Worm (Caenorhabditis elegans) whole organism, L1 larva: ENCODE measurements around the gene T10D4.19.
"Not testable (repeated sequence)": the region's sequence is repeated elsewhere in the genome, so short reads cannot be mapped to it uniquely, and the experiment has no call there.

Experiments
- aly-2 ChIP-seq: fragments of 150-350 bp; optimal IDR thresholded peaks from 2 replicates; lab custom pipeline; 2014; ENCODE audit warnings: missing biosample characterization, missing genetic modification characterization
- ama-1 ChIP-seq: fragments of 150-350 bp; optimal IDR thresholded peaks from 2 replicates; lab custom pipeline; 2014
- elt-3 ChIP-seq, 6 experiments: fragments of 150-350 bp in 1 of 6; sonication (generic microtip); optimal IDR thresholded peaks; 2 replicates each; lab custom pipeline; 2017 to 2018; ENCODE audit warnings: missing biosample characterization in 6 of 6, missing genetic modification characterization in 6 of 6, inconsistent platforms in 1 of 6
- jun-1 ChIP-seq: fragments of 150-350 bp; optimal IDR thresholded peaks from 2 replicates; lab custom pipeline; 2014; ENCODE audit warnings: missing biosample characterization, missing genetic modification reagents, missing genetic modification characterization
- ztf-11 ChIP-seq, 2 experiments: sonication (generic microtip); optimal IDR thresholded peaks; 2 replicates each; lab custom pipeline; 2016 to 2017; ENCODE audit warnings: missing genetic modification characterization in 2 of 2, missing biosample characterization in 1 of 2, missing compliant biosample characterization in 1 of 2

DNA sequence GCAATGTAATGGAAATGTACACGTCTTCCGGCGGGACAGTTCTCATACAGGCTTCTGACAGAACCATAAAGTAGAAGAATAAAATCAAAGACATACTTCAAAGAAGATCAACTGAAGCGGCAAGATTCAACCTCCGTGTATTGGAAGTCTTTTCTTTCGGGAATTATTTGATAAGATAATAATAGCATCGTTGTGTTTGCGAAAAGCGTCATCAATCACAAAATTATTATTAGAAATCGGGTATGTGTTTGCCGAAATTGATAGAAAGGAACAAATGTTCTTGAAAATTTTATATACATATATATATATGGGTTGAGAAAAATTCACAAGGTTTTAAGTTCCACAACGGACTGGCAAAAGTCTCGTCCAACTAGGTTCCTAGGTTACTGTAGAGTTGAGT lies 39.8 kb downstream of the T10D4.19 start, which contains the start of gene Y27F2A.9:
- not testable (repeated sequence) for TF ChIP-seq ztf-11 (tag; optimal IDR thresholded peaks at IDR 0.05; lab: Kevin White, UChicago); ama-1; elt-3 (tag; optimal IDR thresholded peaks at IDR 0.05; lab: Kevin White, UChicago); jun-1 (tag; lab: Kevin White, UChicago); aly-2 (tag; lab: Kevin White, UChicago)
